Fruit fly (Drosophila melanogaster): ENCODE measurements around the gene CG5003.

DNA sequence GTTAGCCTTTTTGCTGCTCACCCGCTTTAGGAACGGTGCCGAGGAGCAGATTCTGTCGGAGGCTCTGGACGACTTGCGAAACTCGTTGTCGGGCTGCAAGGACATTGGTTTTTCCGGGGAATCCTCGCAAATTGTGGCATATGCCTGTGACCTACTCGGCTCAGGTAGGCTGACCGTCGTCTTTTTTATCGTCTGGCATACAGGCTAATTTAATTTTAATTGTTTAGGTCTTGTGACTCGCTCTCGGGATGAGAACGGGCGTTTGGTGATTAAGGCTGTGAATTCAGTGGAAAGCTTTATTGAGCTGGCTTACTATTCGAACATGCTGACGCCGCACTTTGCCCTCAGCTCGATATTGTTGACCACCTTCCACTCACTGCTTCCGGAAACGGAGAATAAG is 15.1 kb upstream of the CG5003 start:
- no peak for TF ChIP-seq CG7045 (GFP tag; optimal IDR thresholded peaks at IDR 0.05)
- no peak for TF ChIP-seq kay (GFP tag; ENCODE audit: borderline replicate concordance)
- no peak for TF ChIP-seq Hr96 (GFP tag; optimal IDR thresholded peaks at IDR 0.05)
- no peak for TF ChIP-seq Crg-1 (GFP tag; optimal IDR thresholded peaks at IDR 0.05)

Measured in whole organism, adult.